Worm (Caenorhabditis elegans) whole organism, L1 larva: ENCODE results near the gene erp-44.3.
A peak's percentile ranks its signal among the peaks of the same experiment; 100 is the strongest.

Experiments used
- F16B12.6 ChIP-seq: fragments of 150-350 bp; optimal IDR thresholded peaks from 2 replicates; lab custom pipeline; 2014; ENCODE audit warnings: missing biosample characterization, missing genetic modification characterization
- aha-1 ChIP-seq: fragments of 150-350 bp; optimal IDR thresholded peaks from 2 replicates; lab custom pipeline; 2014; ENCODE audit warnings: missing biosample characterization, missing genetic modification characterization
- blmp-1 ChIP-seq: fragments of 150-350 bp; optimal IDR thresholded peaks from 2 replicates; lab custom pipeline; 2014; ENCODE audit warnings: missing biosample characterization, missing genetic modification characterization
- ceh-63 ChIP-seq: fragments of 200-800 bp; sonication (Bioruptor generic); optimal IDR thresholded peaks from 2 replicates; lab custom pipeline; 2018; ENCODE audit warnings: mild to moderate bottlenecking, missing genetic modification characterization, missing compliant biosample characterization
- ceh-82 ChIP-seq, 3 experiments: fragments of 150-350 bp in 1 of 3; sonication (generic microtip) in 2 of 3; optimal IDR thresholded peaks; 2 replicates each; lab custom pipeline; 2014 to 2017; ENCODE audit warnings: missing biosample characterization in 3 of 3, missing genetic modification characterization in 3 of 3
- ceh-88 ChIP-seq: fragments of 200-800 bp; sonication (Bioruptor generic); IDR thresholded peaks from 2 replicates; pipeline ENCODE4 v1.3.6; 2022; ENCODE audit warnings: missing genetic modification characterization, missing compliant biosample characterization
- ceh-90 ChIP-seq: sonication (generic microtip); optimal IDR thresholded peaks from 2 replicates; lab custom pipeline; 2016; ENCODE audit warnings: missing genetic modification characterization, missing compliant biosample characterization
- ces-1 ChIP-seq: fragments of 150-350 bp; optimal IDR thresholded peaks from 2 replicates; lab custom pipeline; 2014; ENCODE audit warnings: missing biosample characterization, missing genetic modification reagents, missing genetic modification characterization
- efl-1 ChIP-seq, 4 experiments: fragments of 150-350 bp; optimal IDR thresholded peaks in 3 of 4; peaks in 1 of 4; 1 replicate in 1 of 4; 2 replicates in 3 of 4; lab custom pipeline; 2014; ENCODE audit warnings: missing biosample characterization in 2 of 4, missing genetic modification characterization in 2 of 4, missing genetic modification reagents in 2 of 4
- efl-3 ChIP-seq: fragments of 200-800 bp; sonication (Bioruptor generic); optimal IDR thresholded peaks from 2 replicates; lab custom pipeline; 2018; ENCODE audit warnings: mild to moderate bottlenecking, missing genetic modification characterization, missing compliant biosample characterization
- elt-2 ChIP-seq: sonication (generic microtip); optimal IDR thresholded peaks from 2 replicates; lab custom pipeline; 2016; ENCODE audit warnings: missing genetic modification characterization, mild to moderate bottlenecking, inconsistent platforms, missing compliant biosample characterization, missing genetic modification reagents
- elt-3 ChIP-seq, 6 experiments: fragments of 150-350 bp in 1 of 6; sonication (generic microtip); optimal IDR thresholded peaks; 2 replicates each; lab custom pipeline; 2017 to 2018; ENCODE audit warnings: missing biosample characterization in 6 of 6, missing genetic modification characterization in 6 of 6, inconsistent platforms in 1 of 6
- fkh-8 ChIP-seq: sonication (generic microtip); optimal IDR thresholded peaks from 2 replicates; lab custom pipeline; 2016; ENCODE audit warnings: mild to moderate bottlenecking, missing genetic modification characterization, missing compliant biosample characterization
- fos-1 ChIP-seq: fragments of 150-350 bp; optimal IDR thresholded peaks from 2 replicates; lab custom pipeline; 2014; ENCODE audit warnings: missing biosample characterization, missing genetic modification characterization
- hlh-17 ChIP-seq: fragments of 200-800 bp; sonication (Bioruptor generic); optimal IDR thresholded peaks from 2 replicates; lab custom pipeline; 2018; ENCODE audit warnings: missing genetic modification characterization, mild to moderate bottlenecking, missing compliant biosample characterization, moderate library complexity, borderline replicate concordance
- hlh-4 ChIP-seq: sonication (generic microtip); optimal IDR thresholded peaks from 2 replicates; lab custom pipeline; 2016; ENCODE audit warnings: mild to moderate bottlenecking, missing genetic modification characterization, missing compliant biosample characterization
- irx-1 ChIP-seq: sonication (generic microtip); optimal IDR thresholded peaks from 2 replicates; lab custom pipeline; 2016; ENCODE audit warnings: missing genetic modification characterization, missing compliant biosample characterization
- isw-1 ChIP-seq: fragments of 200-800 bp; sonication (Bioruptor generic); IDR thresholded peaks from 2 replicates; pipeline ENCODE4 v1.3.6; 2022; ENCODE audit warnings: missing genetic modification characterization, missing compliant biosample characterization
- jun-1 ChIP-seq: fragments of 150-350 bp; optimal IDR thresholded peaks from 2 replicates; lab custom pipeline; 2014; ENCODE audit warnings: missing biosample characterization, missing genetic modification reagents, missing genetic modification characterization
- lin-14 ChIP-seq: fragments of 200-800 bp; sonication (Bioruptor generic); optimal IDR thresholded peaks from 2 replicates; lab custom pipeline; 2018; ENCODE audit warnings: mild to moderate bottlenecking, missing genetic modification characterization, moderate library complexity, missing compliant biosample characterization
- lin-35 ChIP-seq, 2 experiments: fragments of 150-350 bp; optimal IDR thresholded peaks; 2 replicates each; lab custom pipeline; 2014; ENCODE audit warnings: missing biosample characterization in 2 of 2, missing genetic modification characterization in 2 of 2, missing genetic modification reagents in 2 of 2
- lir-3 ChIP-seq: sonication (generic microtip); optimal IDR thresholded peaks from 2 replicates; lab custom pipeline; 2016; ENCODE audit warnings: mild to moderate bottlenecking, missing genetic modification characterization, moderate library complexity, missing compliant biosample characterization; ENCODE audit not compliant: poor library complexity
- mab-9 ChIP-seq: fragments of 200-800 bp; sonication (Bioruptor generic); IDR thresholded peaks from 2 replicates; pipeline ENCODE4 v1.3.6; 2022; ENCODE audit warnings: missing genetic modification reagents, missing genetic modification characterization, missing compliant biosample characterization
- nhr-11 ChIP-seq: fragments of 150-350 bp; optimal IDR thresholded peaks from 2 replicates; lab custom pipeline; 2014; ENCODE audit warnings: missing biosample characterization, missing genetic modification characterization
- nhr-12 ChIP-seq: sonication (generic microtip); optimal IDR thresholded peaks from 2 replicates; lab custom pipeline; 2017; ENCODE audit warnings: missing biosample characterization, missing genetic modification characterization
- nhr-19 ChIP-seq: fragments of 200-800 bp; sonication (Bioruptor generic); conservative IDR thresholded peaks from 2 replicates; pipeline ENCODE4 v1.3.6; 2022; ENCODE audit warnings: missing genetic modification characterization, missing compliant biosample characterization
- nhr-20 ChIP-seq: sonication (generic microtip); optimal IDR thresholded peaks from 2 replicates; lab custom pipeline; 2016; ENCODE audit warnings: mild to moderate bottlenecking, missing genetic modification characterization, missing compliant biosample characterization
- nhr-237 ChIP-seq: fragments of 150-350 bp; optimal IDR thresholded peaks from 2 replicates; lab custom pipeline; 2014; ENCODE audit warnings: missing biosample characterization, missing genetic modification characterization
- nhr-28 ChIP-seq: fragments of 150-350 bp; optimal IDR thresholded peaks from 2 replicates; lab custom pipeline; 2014; ENCODE audit warnings: missing biosample characterization, missing genetic modification characterization
- nhr-47 ChIP-seq: sonication (generic microtip); optimal IDR thresholded peaks from 2 replicates; lab custom pipeline; 2016; ENCODE audit warnings: mild to moderate bottlenecking, missing genetic modification characterization, moderate library complexity, missing compliant biosample characterization
- nhr-77 ChIP-seq: fragments of 150-350 bp; optimal IDR thresholded peaks from 2 replicates; lab custom pipeline; 2014; ENCODE audit warnings: missing biosample characterization, missing genetic modification characterization
- nhr-84 ChIP-seq: sonication (generic microtip); optimal IDR thresholded peaks from 2 replicates; lab custom pipeline; 2017; ENCODE audit warnings: missing biosample characterization, missing genetic modification characterization
- nhr-85 ChIP-seq: sonication (generic microtip); peaks from one replicate; lab custom pipeline; 2016; ENCODE audit warnings: missing genetic modification characterization, inconsistent platforms, missing compliant biosample characterization
- pag-3 ChIP-seq: sonication (generic microtip); optimal IDR thresholded peaks from 2 replicates; lab custom pipeline; 2017; ENCODE audit warnings: missing genetic modification characterization, mild to moderate bottlenecking, missing compliant biosample characterization, antibody characterized with exemption, borderline replicate concordance; ENCODE audit not compliant: insufficient read depth
- rnt-1 ChIP-seq: sonication (generic microtip); optimal IDR thresholded peaks from 2 replicates; lab custom pipeline; 2016; ENCODE audit warnings: mild to moderate bottlenecking, missing genetic modification characterization, moderate library complexity, missing compliant biosample characterization
- snu-23 ChIP-seq: sonication (generic microtip); optimal IDR thresholded peaks from 2 replicates; lab custom pipeline; 2016; ENCODE audit warnings: missing genetic modification characterization, missing compliant biosample characterization
- sox-4 ChIP-seq: sonication (generic microtip); optimal IDR thresholded peaks from 2 replicates; lab custom pipeline; 2016; ENCODE audit warnings: missing genetic modification characterization, missing compliant biosample characterization
- sptf-1 ChIP-seq: fragments of 150-350 bp; optimal IDR thresholded peaks from 2 replicates; lab custom pipeline; 2014; ENCODE audit warnings: missing biosample characterization, missing genetic modification characterization
- sup-37 ChIP-seq: fragments of 200-800 bp; sonication (Bioruptor generic); optimal IDR thresholded peaks from 2 replicates; lab custom pipeline; 2018; ENCODE audit warnings: mild to moderate bottlenecking, missing genetic modification characterization, missing compliant biosample characterization
- swsn-7 ChIP-seq: sonication (generic microtip); optimal IDR thresholded peaks from 2 replicates; lab custom pipeline; 2016; ENCODE audit warnings: missing genetic modification characterization, missing compliant biosample characterization
- unc-62 ChIP-seq: fragments of 150-350 bp; optimal IDR thresholded peaks from 2 replicates; lab custom pipeline; 2014; ENCODE audit warnings: missing biosample characterization, missing genetic modification reagents, missing genetic modification characterization
- unc-86 ChIP-seq: sonication (generic microtip); optimal IDR thresholded peaks from 2 replicates; lab custom pipeline; 2016; ENCODE audit warnings: missing genetic modification characterization, missing compliant biosample characterization
- unc-98 ChIP-seq: fragments of 200-800 bp; sonication (Bioruptor generic); IDR thresholded peaks from 2 replicates; pipeline ENCODE4 v1.3.6; 2022; ENCODE audit warnings: missing genetic modification characterization, missing compliant biosample characterization
- ztf-11 ChIP-seq, 2 experiments: sonication (generic microtip); optimal IDR thresholded peaks; 2 replicates each; lab custom pipeline; 2016 to 2017; ENCODE audit warnings: missing genetic modification characterization in 2 of 2, missing biosample characterization in 1 of 2, missing compliant biosample characterization in 1 of 2
- ztf-4 ChIP-seq: fragments of 150-350 bp; optimal IDR thresholded peaks from 2 replicates; lab custom pipeline; 2014; ENCODE audit warnings: missing biosample characterization, missing genetic modification characterization

Gene erp-44.3

ce11 chrIV:8146283-8146682 is 23.8 kb downstream of the erp-44.3 start (continued):
- peak in 2 of 6 experiments; percentile 34 to 64 for TF ChIP-seq elt-3 (tag; optimal IDR thresholded peaks at IDR 0.05; lab: Kevin White, UChicago)
- no peak for TF ChIP-seq hlh-17 (GFP tag; lab: Kevin White, UChicago)
- TF ChIP-seq nhr-84 (tag; lab: Kevin White, UChicago), result no peak
- TF ChIP-seq rnt-1 (tag; lab: Kevin White, UChicago), result no peak
- peak in 1 of 2 experiments; percentile 33 for TF ChIP-seq efl-1 (optimal IDR thresholded peaks at IDR 0.05; lab: Kevin White, UChicago)
- no peak for TF ChIP-seq efl-1 (GFP tag; optimal IDR thresholded peaks at IDR 0.05 in 1 of 2; lab: Kevin White, UChicago)
- TF ChIP-seq fkh-8 (tag; lab: Kevin White, UChicago), result no peak
- TF ChIP-seq lin-14 (GFP tag; lab: Kevin White, UChicago), result peak; percentile 86
- TF ChIP-seq nhr-28 (tag; lab: Kevin White, UChicago), result no peak
- no peak for TF ChIP-seq nhr-77
- TF ChIP-seq ceh-90 (tag; lab: Kevin White, UChicago), result no peak
- no peak for TF ChIP-seq mab-9 (GFP tag; lab: Robert Waterston, UW)
- no peak for TF ChIP-seq isw-1 (GFP tag; lab: Robert Waterston, UW)
- TF ChIP-seq ceh-88 (GFP tag; lab: Robert Waterston, UW), result no peak
- TF ChIP-seq hlh-4, result no peak
- TF ChIP-seq unc-86 (tag; lab: Kevin White, UChicago), result no peak
- peak; percentile 45 for TF ChIP-seq blmp-1 (tag; lab: Kevin White, UChicago)
- peak; percentile 94 for TF ChIP-seq nhr-85 (tag; lab: Kevin White, UChicago)
- no peak for TF ChIP-seq unc-98 (GFP tag; lab: Robert Waterston, UW)
- no peak for TF ChIP-seq ztf-11 (tag; optimal IDR thresholded peaks at IDR 0.05; lab: Kevin White, UChicago)
- TF ChIP-seq unc-62, result no peak
- peak; percentile 17 for TF ChIP-seq lir-3
- TF ChIP-seq pag-3 (tag; lab: Kevin White, UChicago), result no peak
- no peak for TF ChIP-seq sup-37 (GFP tag; lab: Kevin White, UChicago)
- TF ChIP-seq sptf-1 (tag; lab: Kevin White, UChicago), result no peak
- no peak for TF ChIP-seq nhr-12 (tag; lab: Kevin White, UChicago)
- TF ChIP-seq elt-2, result peak; percentile 28
- TF ChIP-seq efl-3 (GFP tag; lab: Kevin White, UChicago), result no peak
- TF ChIP-seq aha-1, result no peak
- peak; percentile 76 for TF ChIP-seq snu-23 (GFP tag; lab: Kevin White, UChicago)
- TF ChIP-seq ceh-63 (GFP tag; lab: Kevin White, UChicago), result no peak
- TF ChIP-seq ztf-4 (tag; lab: Kevin White, UChicago), result no peak
- TF ChIP-seq ceh-82 (tag; optimal IDR thresholded peaks at IDR 0.05; lab: Kevin White, UChicago), result no peak
- peak; percentile 23 for TF ChIP-seq nhr-47
- TF ChIP-seq irx-1 (tag; lab: Kevin White, UChicago), result peak; percentile 11
- no peak for TF ChIP-seq sox-4 (tag; lab: Kevin White, UChicago)
- TF ChIP-seq fos-1, result no peak
- peak in 1 of 2 experiments; percentile 74 for TF ChIP-seq lin-35 (GFP tag; optimal IDR thresholded peaks at IDR 0.05; lab: Kevin White, UChicago)
- TF ChIP-seq nhr-11 (tag; lab: Kevin White, UChicago), result no peak
- TF ChIP-seq nhr-20 (tag; lab: Kevin White, UChicago), result peak; percentile 75
- TF ChIP-seq nhr-19 (GFP tag; lab: Robert Waterston, UW), result peak; percentile 17; the same call in 1 of the 2 replicates

- TF ChIP-seq efl-3 (GFP tag; lab: Kevin White, UChicago) (no peak), nhr-237 (tag; lab: Kevin White, UChicago) (no peak), swsn-7 (tag; lab: Kevin White, UChicago) (no peak), unc-86 (tag; lab: Kevin White, UChicago) (no peak), nhr-84 (tag; lab: Kevin White, UChicago) (no peak), jun-1 (tag; lab: Kevin White, UChicago) (no peak), fos-1 (no peak), ces-1 (GFP tag; lab: Kevin White, UChicago) (no peak), F16B12.6 (tag; lab: Kevin White, UChicago) (no peak)
These were observed 26.0 kb downstream of the erp-44.3 start, which contains the start of gene pmk-1 for ce11 chrIV:8148494-8148893. Gene pmk-1 (plus strand): TSS chrIV:8148794.
